Worm (Caenorhabditis elegans) whole organism, young adult: ENCODE measurements around the gene sra-2.

Experiments
- C17E4.6 ChIP-seq: fragments of 200-800 bp; sonication (Bioruptor generic); IDR thresholded peaks from 2 replicates; pipeline ENCODE4 v1.3.6; 2022; ENCODE audit warnings: missing genetic modification reagents, missing genetic modification characterization, missing compliant biosample characterization
- F37B4.10 ChIP-seq: fragments of 200-800 bp; sonication (Bioruptor generic); IDR thresholded peaks from 2 replicates; pipeline ENCODE4 v1.3.6; 2022; ENCODE audit warnings: missing genetic modification characterization, missing compliant biosample characterization
- F57A8.1 ChIP-seq: fragments of 200-800 bp; sonication (Bioruptor generic); optimal IDR thresholded peaks from 2 replicates; lab custom pipeline; 2018; ENCODE audit warnings: mild to moderate bottlenecking, missing genetic modification characterization, moderate library complexity, missing compliant biosample characterization
- K11D2.4 ChIP-seq: fragments of 200-800 bp; sonication (Bioruptor generic); IDR thresholded peaks from 2 replicates; pipeline ENCODE4 v1.3.6; 2022; ENCODE audit warnings: missing genetic modification reagents, missing genetic modification characterization, missing compliant biosample characterization
- T26A5.8 ChIP-seq: sonication (generic microtip); optimal IDR thresholded peaks from 2 replicates; lab custom pipeline; 2016; ENCODE audit warnings: missing genetic modification characterization, missing compliant biosample characterization
- Y53G8AR.9 ChIP-seq: fragments of 200-800 bp; sonication (Bioruptor generic); conservative IDR thresholded peaks from 2 replicates; pipeline ENCODE4 v1.3.6; 2022; ENCODE audit warnings: missing genetic modification reagents, missing genetic modification characterization, missing compliant biosample characterization
- Y56A3A.18 ChIP-seq: fragments of 200-800 bp; sonication (Bioruptor generic); IDR thresholded peaks from 2 replicates; pipeline ENCODE4 v1.3.6; 2022; ENCODE audit warnings: missing genetic modification reagents, missing genetic modification characterization, missing compliant biosample characterization
- Y95B8A.8 ChIP-seq: fragments of 200-800 bp; sonication (Bioruptor generic); IDR thresholded peaks from 2 replicates; pipeline ENCODE4 v1.3.6; 2022; ENCODE audit warnings: missing genetic modification reagents, missing genetic modification characterization, missing compliant biosample characterization
- akir-1 ChIP-seq: fragments of 200-800 bp; sonication (Bioruptor generic); optimal IDR thresholded peaks from 2 replicates; lab custom pipeline; 2018; ENCODE audit warnings: mild to moderate bottlenecking, missing genetic modification characterization, moderate library complexity, missing compliant biosample characterization
- aptf-3 ChIP-seq: fragments of 200-800 bp; sonication (Bioruptor generic); IDR thresholded peaks from 2 replicates; pipeline ENCODE4 v1.3.6; 2022; ENCODE audit warnings: missing genetic modification characterization, missing compliant biosample characterization
- atf-7 ChIP-seq: sonication (generic microtip); optimal IDR thresholded peaks from 2 replicates; lab custom pipeline; 2017; ENCODE audit warnings: mild to moderate bottlenecking, missing genetic modification characterization, missing compliant biosample characterization
- athp-1 ChIP-seq: sonication (generic microtip); optimal IDR thresholded peaks from 2 replicates; lab custom pipeline; 2017; ENCODE audit warnings: mild to moderate bottlenecking, missing genetic modification characterization, missing compliant biosample characterization
- attf-6 ChIP-seq: fragments of 200-800 bp; sonication (Bioruptor generic); IDR thresholded peaks from 2 replicates; pipeline ENCODE4 v1.3.6; 2022; ENCODE audit warnings: missing genetic modification reagents, missing genetic modification characterization, missing compliant biosample characterization
- bed-2 ChIP-seq: fragments of 200-800 bp; sonication (Bioruptor generic); IDR thresholded peaks from 2 replicates; pipeline ENCODE4 v1.3.6; 2022; ENCODE audit warnings: missing genetic modification reagents, missing genetic modification characterization, missing compliant biosample characterization
- ccch-3 ChIP-seq: fragments of 200-800 bp; sonication (Bioruptor generic); optimal IDR thresholded peaks from 2 replicates; lab custom pipeline; 2018; ENCODE audit warnings: mild to moderate bottlenecking, missing genetic modification characterization, missing compliant biosample characterization
- cebp-1 ChIP-seq, 2 experiments: fragments of 200-800 bp in 1 of 2; sonication (Bioruptor generic) in 1 of 2; sonication (generic microtip) in 1 of 2; IDR thresholded peaks in 1 of 2; optimal IDR thresholded peaks in 1 of 2; 2 replicates each; pipeline versions ENCODE4 v1.3.6 to Lab custom; 2017 to 2022; ENCODE audit warnings: missing compliant biosample characterization in 2 of 2, missing genetic modification characterization in 2 of 2, mild to moderate bottlenecking in 1 of 2, missing genetic modification reagents in 1 of 2, moderate library complexity in 1 of 2
- ceh-100 ChIP-seq: fragments of 200-800 bp; sonication (Bioruptor generic); IDR thresholded peaks from 2 replicates; pipeline ENCODE4 v1.3.6; 2022; ENCODE audit warnings: missing genetic modification reagents, missing genetic modification characterization, missing compliant biosample characterization
- chd-7 ChIP-seq: sonication (generic microtip); optimal IDR thresholded peaks from 2 replicates; lab custom pipeline; 2016; ENCODE audit warnings: mild to moderate bottlenecking, missing genetic modification characterization, moderate library complexity, missing compliant biosample characterization
- dox-1 ChIP-seq: fragments of 200-800 bp; sonication (Bioruptor generic); IDR thresholded peaks from 2 replicates; pipeline ENCODE4 v1.3.6; 2022; ENCODE audit warnings: missing genetic modification reagents, missing genetic modification characterization, missing compliant biosample characterization
- egl-44 ChIP-seq: fragments of 200-800 bp; sonication (Bioruptor generic); IDR thresholded peaks from 2 replicates; pipeline ENCODE4 v1.3.6; 2022; ENCODE audit warnings: missing genetic modification reagents, missing genetic modification characterization, missing compliant biosample characterization
- egrh-3 ChIP-seq: fragments of 200-800 bp; sonication (Bioruptor generic); IDR thresholded peaks from 2 replicates; pipeline ENCODE4 v1.3.6; 2022; ENCODE audit warnings: missing genetic modification reagents, missing genetic modification characterization, missing compliant biosample characterization
- ets-4 ChIP-seq: fragments of 200-800 bp; sonication (Bioruptor generic); optimal IDR thresholded peaks from 2 replicates; lab custom pipeline; 2018; ENCODE audit warnings: mild to moderate bottlenecking, missing genetic modification characterization, missing compliant biosample characterization
- him-1 ChIP-seq: sonication (generic microtip); optimal IDR thresholded peaks from 2 replicates; lab custom pipeline; 2016; ENCODE audit warnings: missing genotype, missing genetic modification reagents, missing genetic modification characterization, missing compliant biosample characterization
- hmg-20 ChIP-seq: fragments of 200-800 bp; sonication (Bioruptor generic); IDR thresholded peaks from 2 replicates; pipeline ENCODE4 v1.3.6; 2022; ENCODE audit warnings: missing genetic modification reagents, missing genetic modification characterization, missing compliant biosample characterization
- let-526 ChIP-seq: fragments of 200-800 bp; sonication (Bioruptor generic); IDR thresholded peaks from 2 replicates; pipeline ENCODE4 v1.3.6; 2022; ENCODE audit warnings: missing genetic modification reagents, missing genetic modification characterization, missing compliant biosample characterization
- let-607 ChIP-seq, 2 experiments: fragments of 200-800 bp in 1 of 2; sonication (Bioruptor generic) in 1 of 2; sonication (generic microtip) in 1 of 2; optimal IDR thresholded peaks; 2 replicates each; lab custom pipeline; 2016 to 2018; ENCODE audit warnings: mild to moderate bottlenecking in 2 of 2, missing compliant biosample characterization in 2 of 2, missing genetic modification characterization in 2 of 2, moderate library complexity in 2 of 2, missing genotype in 1 of 2
- lin-26 ChIP-seq: fragments of 200-800 bp; sonication (Bioruptor generic); IDR thresholded peaks from 2 replicates; pipeline ENCODE4 v1.3.6; 2022; ENCODE audit warnings: missing genetic modification reagents, missing genetic modification characterization, missing compliant biosample characterization
- lin-40 ChIP-seq: sonication (generic microtip); optimal IDR thresholded peaks from 2 replicates; lab custom pipeline; 2016; ENCODE audit warnings: missing genetic modification characterization, mild to moderate bottlenecking, missing compliant biosample characterization, missing genotype, missing genetic modification reagents
- lir-1 ChIP-seq: fragments of 200-800 bp; sonication (Bioruptor generic); conservative IDR thresholded peaks from 2 replicates; pipeline ENCODE4 v1.3.6; 2022; ENCODE audit warnings: missing genetic modification reagents, missing genetic modification characterization, missing compliant biosample characterization
- lsy-27 ChIP-seq: sonication (generic microtip); optimal IDR thresholded peaks from 2 replicates; lab custom pipeline; 2017; ENCODE audit warnings: missing genetic modification characterization, mild to moderate bottlenecking, missing compliant biosample characterization, antibody characterized with exemption, missing genotype, borderline replicate concordance; ENCODE audit not compliant: insufficient read depth
- madf-6 ChIP-seq: fragments of 200-800 bp; sonication (Bioruptor generic); IDR thresholded peaks from 2 replicates; pipeline ENCODE4 v1.3.6; 2022; ENCODE audit warnings: missing genetic modification reagents, missing genetic modification characterization, missing compliant biosample characterization
- nhr-80 ChIP-seq: sonication (generic microtip); optimal IDR thresholded peaks from 2 replicates; lab custom pipeline; 2016; ENCODE audit warnings: missing genetic modification characterization, missing compliant biosample characterization
- pbrm-1 ChIP-seq: fragments of 200-800 bp; sonication (Bioruptor generic); IDR thresholded peaks from 2 replicates; pipeline ENCODE4 v1.3.6; 2022; ENCODE audit warnings: missing genetic modification reagents, missing genetic modification characterization, missing compliant biosample characterization
- pha-4 ChIP-seq: fragments of 150-350 bp; sonication (generic microtip); optimal IDR thresholded peaks from 2 replicates; lab custom pipeline; 2014; ENCODE audit warnings: missing biosample characterization, missing genetic modification reagents, missing genetic modification characterization
- sea-2 ChIP-seq: fragments of 200-800 bp; sonication (Bioruptor generic); IDR thresholded peaks from 2 replicates; pipeline ENCODE4 v1.3.6; 2022; ENCODE audit warnings: missing genetic modification characterization, missing compliant biosample characterization
- snpc-1.1 ChIP-seq: sonication (generic microtip); optimal IDR thresholded peaks from 2 replicates; lab custom pipeline; 2017; ENCODE audit warnings: missing genetic modification characterization, mild to moderate bottlenecking, missing compliant biosample characterization, antibody characterized with exemption, moderate library complexity, missing genotype, missing genetic modification reagents; ENCODE audit not compliant: insufficient read depth
- snpc-3.4 ChIP-seq: sonication (generic microtip); optimal IDR thresholded peaks from 2 replicates; lab custom pipeline; 2017; ENCODE audit warnings: missing genetic modification characterization, mild to moderate bottlenecking, missing compliant biosample characterization, antibody characterized with exemption, moderate library complexity, missing genotype, missing genetic modification reagents
- somi-1 ChIP-seq: fragments of 200-800 bp; sonication (Bioruptor generic); optimal IDR thresholded peaks from 2 replicates; lab custom pipeline; 2018; ENCODE audit warnings: mild to moderate bottlenecking, missing genetic modification characterization, missing compliant biosample characterization
- tbp1 ChIP-seq: fragments of 200-800 bp; sonication (Bioruptor generic); optimal IDR thresholded peaks from 2 replicates; lab custom pipeline; 2018; ENCODE audit warnings: mild to moderate bottlenecking, missing genetic modification characterization, missing compliant biosample characterization
- ztf-22 ChIP-seq: fragments of 200-800 bp; sonication (Bioruptor generic); optimal IDR thresholded peaks from 2 replicates; lab custom pipeline; 2018; ENCODE audit warnings: mild to moderate bottlenecking, missing genetic modification characterization, moderate library complexity, missing compliant biosample characterization

sra-2 gene

ce11 chrII:9493242-9494058 lies 35.1 kb upstream of the sra-2 start:
- TF ChIP-seq Y53G8AR.9 (GFP tag; lab: Robert Waterston, UW) (no peak), ceh-100 (GFP tag; lab: Robert Waterston, UW) (no peak), lin-26 (no peak), snpc-1.1 (tag; lab: Kevin White, UChicago) (no peak), K11D2.4 (GFP tag; lab: Robert Waterston, UW) (0 out of 2 replicates have a peak, but pooled peaks have one; percentile 33), somi-1 (GFP tag; lab: Kevin White, UChicago) (peak; percentile 43), chd-7 (tag; lab: Kevin White, UChicago) (no peak), athp-1 (no peak), lin-40 (tag; lab: Kevin White, UChicago) (peak; percentile 47)

ce11 chrII:9497309-9497708 lies 31.3 kb upstream of the sra-2 start:
- no peak for TF ChIP-seq lsy-27 (tag; lab: Kevin White, UChicago)
- peak; percentile 18 for TF ChIP-seq somi-1 (GFP tag; lab: Kevin White, UChicago)
- no peak for TF ChIP-seq attf-6 (GFP tag; lab: Robert Waterston, UW)
- no peak for TF ChIP-seq pbrm-1
- TF ChIP-seq sea-2 (GFP tag; lab: Robert Waterston, UW): no peak
- TF ChIP-seq lir-1 (GFP tag; lab: Robert Waterston, UW): no peak
- no peak for TF ChIP-seq C17E4.6
- TF ChIP-seq dox-1 (GFP tag; lab: Robert Waterston, UW): 0 out of 2 replicates have a peak, but pooled peaks have one; percentile 26
- no peak for TF ChIP-seq him-1 (tag; lab: Kevin White, UChicago)
- no peak for TF ChIP-seq aptf-3
- peak; percentile 69; the same call in 1 of the 2 replicates for TF ChIP-seq cebp-1 (GFP tag; IDR thresholded peaks at IDR 0.05; lab: Robert Waterston, UW)
- TF ChIP-seq cebp-1 (tag; optimal IDR thresholded peaks at IDR 0.05; lab: Kevin White, UChicago): peak; percentile 95
- no peak for TF ChIP-seq T26A5.8

- TF ChIP-seq snpc-3.4: no peak
- no peak for TF ChIP-seq lsy-27 (tag; lab: Kevin White, UChicago)
- no peak for TF ChIP-seq egrh-3 (GFP tag; lab: Robert Waterston, UW)
- peak; percentile 90 for TF ChIP-seq atf-7 (tag; lab: Kevin White, UChicago)
- TF ChIP-seq cebp-1 (GFP tag; IDR thresholded peaks at IDR 0.05; lab: Robert Waterston, UW): no peak
- peak; percentile 11 for TF ChIP-seq cebp-1 (tag; optimal IDR thresholded peaks at IDR 0.05; lab: Kevin White, UChicago)
- TF ChIP-seq nhr-80: peak; percentile 63
- peak; percentile 1 for TF ChIP-seq tbp1 (GFP tag; lab: Kevin White, UChicago)
- no peak for TF ChIP-seq F37B4.10 (GFP tag; lab: Robert Waterston, UW)
These were observed 30.0 kb upstream of the sra-2 start for ce11 chrII:9498589-9498988.

ce11 chrII:9500926-9501325 lies 27.7 kb upstream of the sra-2 start:
- TF ChIP-seq egl-44 (GFP tag; lab: Robert Waterston, UW) (0 out of 2 replicates have a peak, but pooled peaks have one; percentile 19), chd-7 (tag; lab: Kevin White, UChicago) (peak; percentile 45), Y56A3A.18 (0 out of 2 replicates have a peak, but pooled peaks have one; percentile 14), ets-4 (GFP tag; lab: Kevin White, UChicago) (peak; percentile 59), let-526 (GFP tag; lab: Robert Waterston, UW) (peak; percentile 54; the same call in 1 of the 2 replicates), bed-2 (GFP tag; lab: Robert Waterston, UW) (no peak), hmg-20 (GFP tag; lab: Robert Waterston, UW) (0 out of 2 replicates have a peak, but pooled peaks have one; percentile 22), Y95B8A.8 (GFP tag; lab: Robert Waterston, UW) (peak; percentile 69; the same call in 1 of the 2 replicates), pha-4 (tag; lab: Kevin White, UChicago) (peak; percentile 78), atf-7 (tag; lab: Kevin White, UChicago) (peak; percentile 84), ztf-22 (GFP tag; lab: Kevin White, UChicago) (peak; percentile 56), madf-6 (GFP tag; lab: Robert Waterston, UW) (no peak), F57A8.1 (GFP tag; lab: Kevin White, UChicago) (no peak), ccch-3 (GFP tag; lab: Kevin White, UChicago) (no peak), akir-1 (no peak), nhr-80 (peak; percentile 95), tbp1 (GFP tag; lab: Kevin White, UChicago) (peak; percentile 23), let-607 (tag; optimal IDR thresholded peaks at IDR 0.05; lab: Kevin White, UChicago) (peak in 1 of 2 experiments; percentile 68), lin-40 (tag; lab: Kevin White, UChicago) (peak; percentile 24)
